Worm (Caenorhabditis elegans) whole organism, L2 larva: ENCODE results near the gene exos-1.

ENCODE experiments used
- R02D3.7 ChIP-seq: fragments of 150-350 bp; optimal IDR thresholded peaks from 2 replicates; lab custom pipeline; 2014; ENCODE audit warnings: missing biosample characterization, missing genetic modification characterization
- nhr-237 ChIP-seq: fragments of 150-350 bp; optimal IDR thresholded peaks from 2 replicates; lab custom pipeline; 2014; ENCODE audit warnings: missing biosample characterization, missing genetic modification characterization
- nhr-77 ChIP-seq: fragments of 150-350 bp; optimal IDR thresholded peaks from 2 replicates; lab custom pipeline; 2014; ENCODE audit warnings: missing biosample characterization, missing genetic modification characterization

DNA sequence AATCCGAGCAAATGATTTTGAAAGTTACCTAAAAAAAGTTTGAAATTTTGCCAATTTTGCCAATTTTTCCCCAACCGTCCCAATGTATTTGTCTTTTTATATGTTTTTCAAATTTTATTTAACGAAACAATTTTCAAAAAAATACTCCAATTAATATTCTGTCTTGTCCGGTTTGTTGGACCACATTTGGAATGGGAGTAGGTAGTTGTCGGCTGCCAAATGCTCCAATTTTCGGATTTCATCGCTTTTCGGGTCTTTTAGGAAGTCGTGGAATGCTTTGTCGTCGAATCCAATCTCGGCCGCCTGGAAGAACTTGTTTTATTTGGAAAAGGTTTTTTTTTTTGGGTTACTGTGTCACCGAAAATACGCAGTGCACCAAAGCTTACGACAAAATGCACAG, 16.3 kb downstream of the exos-1 start:
- TF ChIP-seq nhr-77 (tag; lab: Kevin White, UChicago): no peak
- no peak for TF ChIP-seq R02D3.7 (tag; lab: Kevin White, UChicago)
- TF ChIP-seq nhr-237 (tag; lab: Kevin White, UChicago): no peak
